Worm (Caenorhabditis elegans) whole organism, L2 larva: Measurements from ENCODE around the gene svh-1.

Experiments used
- F13H6.1 ChIP-seq: sonication (generic microtip); optimal IDR thresholded peaks from 2 replicates; lab custom pipeline; 2016; ENCODE audit warnings: missing genetic modification characterization, missing compliant biosample characterization
- elt-1 ChIP-seq: fragments of 150-350 bp; optimal IDR thresholded peaks from 2 replicates; lab custom pipeline; 2014; ENCODE audit warnings: missing biosample characterization, missing genetic modification characterization
- elt-3 ChIP-seq: sonication (generic microtip); optimal IDR thresholded peaks from 2 replicates; lab custom pipeline; 2017; ENCODE audit warnings: missing biosample characterization, missing genetic modification characterization
- lsy-2 ChIP-seq, 2 experiments: fragments of 150-350 bp in 1 of 2; sonication (generic microtip) in 1 of 2; optimal IDR thresholded peaks; 2 replicates each; lab custom pipeline; 2014 to 2017; ENCODE audit warnings: missing biosample characterization in 2 of 2, missing genetic modification characterization in 2 of 2
- mdl-1 ChIP-seq, 2 experiments: fragments of 150-350 bp in 1 of 2; sonication (generic microtip) in 1 of 2; optimal IDR thresholded peaks; 2 replicates each; lab custom pipeline; 2017; ENCODE audit warnings: missing biosample characterization in 2 of 2, missing genetic modification characterization in 2 of 2
- nhr-11 ChIP-seq: fragments of 150-350 bp; optimal IDR thresholded peaks from 2 replicates; lab custom pipeline; 2014; ENCODE audit warnings: missing biosample characterization, missing genetic modification characterization
- nhr-237 ChIP-seq: fragments of 150-350 bp; optimal IDR thresholded peaks from 2 replicates; lab custom pipeline; 2014; ENCODE audit warnings: missing biosample characterization, missing genetic modification characterization

- no peak for TF ChIP-seq nhr-237 (tag; lab: Kevin White, UChicago)
- TF ChIP-seq lsy-2 (tag; optimal IDR thresholded peaks at IDR 0.05; lab: Kevin White, UChicago): no peak
- TF ChIP-seq mdl-1 (tag; optimal IDR thresholded peaks at IDR 0.05; lab: Kevin White, UChicago): no peak
- TF ChIP-seq elt-1 (tag; lab: Kevin White, UChicago): no peak
- no peak for TF ChIP-seq elt-3 (tag; lab: Kevin White, UChicago)
- no peak for TF ChIP-seq nhr-11 (tag; lab: Kevin White, UChicago)
- no peak for TF ChIP-seq F13H6.1
Measured at ce11 chrIV:8199824-8200223, 6.6 kb upstream of the svh-1 start.
